Worm (Caenorhabditis elegans): ENCODE measurements around the gene F21A3.2.

The F21A3.2 gene

DNA sequence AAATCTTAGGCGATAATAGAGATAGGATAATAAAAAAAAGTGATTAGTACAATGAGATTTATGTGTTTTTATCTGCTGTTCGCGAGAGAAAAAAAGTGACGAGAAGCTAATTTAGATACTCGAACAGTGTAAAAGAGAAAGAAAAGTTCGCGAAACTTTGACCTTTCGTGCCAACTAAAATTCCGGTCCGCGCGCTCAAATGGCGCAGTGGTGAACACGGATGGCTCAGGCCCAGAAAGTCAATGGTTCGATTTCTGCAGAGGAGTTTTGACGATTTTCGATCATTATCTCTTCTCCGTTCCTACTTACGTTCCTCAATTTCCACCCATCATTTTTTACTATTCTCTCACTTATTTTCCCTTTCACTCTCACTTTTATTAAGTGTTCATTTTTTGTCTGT lies 17.3 kb downstream of the F21A3.2 start:
- no peak for TF ChIP-seq scrt-1 (GFP tag; IDR thresholded peaks at IDR 0.05)
- TF ChIP-seq sea-1 (GFP tag; conservative IDR thresholded peaks at IDR 0.05) = no peak
- no peak for TF ChIP-seq tbx-37 (GFP tag; conservative IDR thresholded peaks at IDR 0.05)
- TF ChIP-seq ama-1 (optimal IDR thresholded peaks at IDR 0.05) = no peak
- no peak for TF ChIP-seq tra-4 (tag; optimal IDR thresholded peaks at IDR 0.05)
- TF ChIP-seq hmg-4 (GFP tag; optimal IDR thresholded peaks at IDR 0.05) = no peak
- TF ChIP-seq B0310.2 (tag; optimal IDR thresholded peaks at IDR 0.05) = no peak
- no peak for TF ChIP-seq hnd-1 (tag; optimal IDR thresholded peaks at IDR 0.05)
- no peak for TF ChIP-seq tbx-11 (GFP tag; IDR thresholded peaks at IDR 0.05)
- TF ChIP-seq flt-1 (GFP tag; IDR thresholded peaks at IDR 0.05) = no peak
- no peak for TF ChIP-seq ceh-13 (GFP tag; optimal IDR thresholded peaks at IDR 0.05)

DNA sequence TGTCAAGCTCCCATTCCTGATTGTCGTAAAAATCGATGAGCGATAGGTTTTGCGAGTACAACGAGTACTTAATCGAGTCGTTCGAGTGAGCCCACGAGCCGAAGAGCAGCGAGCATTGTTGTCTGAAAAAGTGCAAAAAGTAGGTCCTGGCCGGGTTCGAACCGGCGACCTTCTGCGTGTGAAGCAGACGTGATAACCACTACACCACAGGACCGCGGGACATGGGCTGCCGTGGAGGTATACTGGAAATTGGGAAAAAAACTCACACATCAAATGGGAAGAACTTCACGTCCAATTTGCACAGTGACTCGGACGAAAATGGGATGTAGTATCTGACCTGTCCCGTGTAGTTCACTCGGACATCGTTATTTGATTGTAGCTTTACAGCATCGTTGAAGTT lies 18.4 kb downstream of the F21A3.2 start:
- TF ChIP-seq sea-1 (GFP tag; conservative IDR thresholded peaks at IDR 0.05) (no peak), tbx-37 (GFP tag; conservative IDR thresholded peaks at IDR 0.05) (no peak), ceh-13 (GFP tag; optimal IDR thresholded peaks at IDR 0.05) (no peak), pes-1 (GFP tag; IDR thresholded peaks at IDR 0.05) (no peak), hmbx-1 (tag; optimal IDR thresholded peaks at IDR 0.05) (no peak), ceh-36 (tag; optimal IDR thresholded peaks at IDR 0.05) (no peak), F13C5.2 (tag; optimal IDR thresholded peaks at IDR 0.05) (no peak), tbx-11 (GFP tag; IDR thresholded peaks at IDR 0.05) (no peak), ets-7 (tag; optimal IDR thresholded peaks at IDR 0.05) (no peak), flt-1 (GFP tag; IDR thresholded peaks at IDR 0.05) (no peak), ama-1 (optimal IDR thresholded peaks at IDR 0.05) (no peak), scrt-1 (GFP tag; IDR thresholded peaks at IDR 0.05) (no peak), aly-1 (tag; optimal IDR thresholded peaks at IDR 0.05) (no peak), hmg-4 (GFP tag; optimal IDR thresholded peaks at IDR 0.05) (no peak)

DNA sequence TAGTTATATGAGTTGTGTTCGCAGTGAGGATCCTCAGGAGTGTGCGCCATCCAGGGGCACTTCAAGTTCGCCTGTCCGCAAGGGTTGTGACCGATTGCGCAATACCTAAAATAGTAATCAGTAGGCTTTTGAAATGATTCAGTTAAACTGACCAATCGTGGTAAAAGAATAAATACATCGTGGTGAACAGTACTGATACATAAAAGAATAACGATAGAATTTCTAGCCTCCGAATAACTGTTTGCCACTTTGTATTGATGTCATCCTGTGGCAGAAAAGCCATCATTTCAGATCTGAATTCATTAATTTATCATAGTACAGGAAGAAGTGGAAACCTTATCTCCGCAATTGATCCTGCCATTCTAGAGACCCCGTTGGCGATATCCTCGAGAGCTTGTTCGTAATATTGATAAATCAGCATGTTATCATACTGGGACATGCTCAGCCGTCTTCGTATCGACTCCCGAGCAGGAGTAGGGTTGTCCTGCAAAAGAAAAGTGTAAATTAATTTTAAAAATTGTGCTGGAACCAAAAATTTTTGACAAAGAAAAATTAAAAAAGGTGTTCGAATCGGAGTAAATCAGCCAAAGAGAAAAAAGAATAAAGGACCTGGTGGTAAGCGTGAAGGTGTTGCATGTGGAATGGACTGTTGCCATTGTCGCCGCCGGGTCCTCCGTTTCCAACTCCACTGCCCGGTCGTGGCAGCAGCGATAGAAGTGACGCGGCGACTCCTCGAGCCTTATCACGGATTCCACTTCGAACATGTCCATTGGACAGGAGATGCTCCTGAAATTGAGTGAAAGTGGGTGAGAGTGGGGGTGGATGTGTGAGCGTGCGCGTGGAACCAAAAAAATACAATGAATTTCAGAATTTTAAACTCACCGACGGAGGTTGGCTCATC lies 20.7 kb downstream of the F21A3.2 start:
- no peak for TF ChIP-seq B0310.2 (tag; optimal IDR thresholded peaks at IDR 0.05)
- TF ChIP-seq ama-1 (optimal IDR thresholded peaks at IDR 0.05) = no peak
- no peak for TF ChIP-seq F13C5.2 (tag; optimal IDR thresholded peaks at IDR 0.05)
- TF ChIP-seq hmg-4 (GFP tag; optimal IDR thresholded peaks at IDR 0.05) = no peak
- TF ChIP-seq pes-1 (GFP tag; IDR thresholded peaks at IDR 0.05) = no peak
- no peak for TF ChIP-seq tbx-11 (GFP tag; IDR thresholded peaks at IDR 0.05)
- no peak for TF ChIP-seq hmbx-1 (tag; optimal IDR thresholded peaks at IDR 0.05)
- TF ChIP-seq tra-4 (tag; optimal IDR thresholded peaks at IDR 0.05) = no peak
- TF ChIP-seq aly-1 (tag; optimal IDR thresholded peaks at IDR 0.05) = no peak
- TF ChIP-seq sea-1 (GFP tag; conservative IDR thresholded peaks at IDR 0.05) = no peak
- no peak for TF ChIP-seq ets-7 (tag; optimal IDR thresholded peaks at IDR 0.05)
- TF ChIP-seq ceh-13 (GFP tag; optimal IDR thresholded peaks at IDR 0.05) = no peak
- TF ChIP-seq tbx-37 (GFP tag; conservative IDR thresholded peaks at IDR 0.05) = no peak
- no peak for TF ChIP-seq ceh-36 (tag; optimal IDR thresholded peaks at IDR 0.05)
- no peak for TF ChIP-seq flt-1 (GFP tag; IDR thresholded peaks at IDR 0.05)
- TF ChIP-seq scrt-1 (GFP tag; IDR thresholded peaks at IDR 0.05) = no peak
- TF ChIP-seq hnd-1 (tag; optimal IDR thresholded peaks at IDR 0.05) = no peak

ce11 chrV:15511613-15512216 lies 22.0 kb downstream of the F21A3.2 start, which contains the start of gene rpl-38:
Gene rpl-38, plus strand, starts transcription at chrV:15512166.
- TF ChIP-seq tbx-37 (GFP tag; conservative IDR thresholded peaks at IDR 0.05) (peak; percentile 16; the same call in 1 of the 2 replicates), ceh-36 (tag; optimal IDR thresholded peaks at IDR 0.05) (no peak), flt-1 (GFP tag; IDR thresholded peaks at IDR 0.05) (no peak), scrt-1 (GFP tag; IDR thresholded peaks at IDR 0.05) (no peak), ama-1 (optimal IDR thresholded peaks at IDR 0.05) (peak; percentile 70), ets-7 (tag; optimal IDR thresholded peaks at IDR 0.05) (no peak), sea-1 (GFP tag; conservative IDR thresholded peaks at IDR 0.05) (0 out of 2 replicates have a peak, but pooled peaks have one; percentile 34)

ce11 chrV:15505068-15505467 lies 28.7 kb downstream of the F21A3.2 start:
- TF ChIP-seq hnd-1 (tag; optimal IDR thresholded peaks at IDR 0.05) (no peak), tra-4 (tag; optimal IDR thresholded peaks at IDR 0.05) (no peak), F13C5.2 (tag; optimal IDR thresholded peaks at IDR 0.05) (peak; percentile 44), scrt-1 (GFP tag; IDR thresholded peaks at IDR 0.05) (peak; percentile 65; the same call in 1 of the 2 replicates), flt-1 (GFP tag; IDR thresholded peaks at IDR 0.05) (peak; percentile 78), aly-1 (tag; optimal IDR thresholded peaks at IDR 0.05) (peak; percentile 41), pes-1 (GFP tag; IDR thresholded peaks at IDR 0.05) (no peak; the same call in 1 of the 2 replicates), ceh-13 (GFP tag; optimal IDR thresholded peaks at IDR 0.05) (peak; percentile 40), hmbx-1 (tag; optimal IDR thresholded peaks at IDR 0.05) (no peak), tbx-11 (GFP tag; IDR thresholded peaks at IDR 0.05) (peak; percentile 74; the same call in 1 of the 2 replicates), ets-7 (tag; optimal IDR thresholded peaks at IDR 0.05) (no peak), sea-1 (GFP tag; conservative IDR thresholded peaks at IDR 0.05) (peak; percentile 81), tbx-37 (GFP tag; conservative IDR thresholded peaks at IDR 0.05) (0 out of 2 replicates have a peak, but pooled peaks have one; percentile 34), hmg-4 (GFP tag; optimal IDR thresholded peaks at IDR 0.05) (no peak), ama-1 (optimal IDR thresholded peaks at IDR 0.05) (no peak), B0310.2 (tag; optimal IDR thresholded peaks at IDR 0.05) (peak; percentile 42), ceh-36 (tag; optimal IDR thresholded peaks at IDR 0.05) (peak; percentile 45)

DNA sequence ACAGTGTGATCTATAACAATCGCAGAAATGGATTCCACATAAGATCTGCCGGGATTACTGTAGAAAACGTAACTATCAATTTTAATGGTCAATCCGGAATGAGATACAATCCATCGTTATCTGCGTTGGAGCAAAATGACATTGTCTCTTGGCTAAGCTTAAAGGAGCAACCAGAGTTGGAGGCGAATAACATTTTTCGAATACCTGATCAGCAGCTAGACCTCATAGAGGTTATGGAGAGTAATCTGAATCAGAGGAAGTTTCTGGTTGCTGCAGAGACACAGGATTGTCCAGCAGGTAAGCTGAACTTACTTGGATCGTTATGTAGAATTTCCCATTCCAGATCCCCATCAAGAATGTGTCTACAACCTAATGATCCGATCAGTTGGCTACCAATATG lies 30.2 kb downstream of the F21A3.2 start:
- TF ChIP-seq tra-4 (tag; optimal IDR thresholded peaks at IDR 0.05) (no peak), tbx-37 (GFP tag; conservative IDR thresholded peaks at IDR 0.05) (no peak), hnd-1 (tag; optimal IDR thresholded peaks at IDR 0.05) (no peak), ceh-36 (tag; optimal IDR thresholded peaks at IDR 0.05) (no peak), sea-1 (GFP tag; conservative IDR thresholded peaks at IDR 0.05) (no peak), B0310.2 (tag; optimal IDR thresholded peaks at IDR 0.05) (no peak), ceh-13 (GFP tag; optimal IDR thresholded peaks at IDR 0.05) (no peak), hmg-4 (GFP tag; optimal IDR thresholded peaks at IDR 0.05) (no peak), tbx-11 (GFP tag; IDR thresholded peaks at IDR 0.05) (no peak), hmbx-1 (tag; optimal IDR thresholded peaks at IDR 0.05) (no peak)

Data from whole organism, early embryonic.